Fruit fly (Drosophila melanogaster) whole organism, embryonic: ENCODE data around the gene eco.
A peak's percentile ranks its signal among the peaks of the same experiment; 100 is the strongest.

Source experiments
- Abd-B ChIP-seq: fragments of 200-800 bp; sonication (Bioruptor generic); optimal IDR thresholded peaks from 2 replicates; lab custom pipeline; 2018; ENCODE audit warnings: missing biosample characterization, mild to moderate bottlenecking, missing genetic modification characterization, moderate library complexity
- Adf1 ChIP-seq: fragments of 200-800 bp; sonication (Bioruptor generic); IDR thresholded peaks from 2 replicates; pipeline ENCODE4 v1.3.6; 2022; ENCODE audit warnings: missing biosample characterization, missing genetic modification characterization
- Bgb ChIP-seq: fragments of 200-800 bp; sonication (Bioruptor generic); IDR thresholded peaks from 2 replicates; pipeline ENCODE4 v1.3.6; 2022; ENCODE audit warnings: missing biosample characterization, missing genetic modification characterization; ENCODE audit not compliant: partially characterized antibody
- CG10366 ChIP-seq: fragments of 200-800 bp; sonication (Bioruptor generic); IDR thresholded peaks from 2 replicates; pipeline ENCODE4 v1.3.6; 2022; ENCODE audit warnings: missing biosample characterization, missing genetic modification characterization
- CG10431 ChIP-seq: fragments of 200-800 bp; sonication (Bioruptor generic); optimal IDR thresholded peaks from 3 replicates; lab custom pipeline; 2018; ENCODE audit warnings: missing biosample characterization, mild to moderate bottlenecking, missing genetic modification characterization
- CG11504 ChIP-seq: fragments of 200-800 bp; sonication (Bioruptor generic); optimal IDR thresholded peaks from 3 replicates; lab custom pipeline; 2019; ENCODE audit warnings: missing biosample characterization, mild to moderate bottlenecking, missing genetic modification characterization, moderate library complexity
- CG12942 ChIP-seq: fragments of 200-800 bp; sonication (Bioruptor generic); optimal IDR thresholded peaks from 3 replicates; lab custom pipeline; 2016; ENCODE audit warnings: missing biosample characterization, missing genetic modification characterization
- CG15514 ChIP-seq: fragments of 200-800 bp; sonication (Bioruptor generic); optimal IDR thresholded peaks from 3 replicates; lab custom pipeline; 2017; ENCODE audit warnings: missing biosample characterization, missing genetic modification characterization, mild to moderate bottlenecking, moderate library complexity, missing genetic modification reagents
- CG16779 ChIP-seq: fragments of 200-800 bp; sonication (Bioruptor generic); IDR thresholded peaks from 2 replicates; pipeline ENCODE4 v1.3.6; 2022; ENCODE audit warnings: missing biosample characterization, missing genetic modification characterization
- CG16815 ChIP-seq: fragments of 200-800 bp; sonication (Bioruptor generic); optimal IDR thresholded peaks from 3 replicates; lab custom pipeline; 2017; ENCODE audit warnings: missing biosample characterization, mild to moderate bottlenecking, missing genetic modification characterization
- CG17186 ChIP-seq: fragments of 200-800 bp; sonication (Bioruptor generic); optimal IDR thresholded peaks from 3 replicates; lab custom pipeline; 2017; ENCODE audit warnings: missing biosample characterization, missing genetic modification reagents, missing genetic modification characterization
- CG17385 ChIP-seq: fragments of 200-800 bp; sonication (Bioruptor generic); optimal IDR thresholded peaks from 3 replicates; lab custom pipeline; 2018; ENCODE audit warnings: missing biosample characterization, mild to moderate bottlenecking, missing genetic modification characterization
- CG17912 ChIP-seq: fragments of 200-800 bp; sonication (Bioruptor generic); optimal IDR thresholded peaks from 2 replicates; lab custom pipeline; 2018; ENCODE audit warnings: missing biosample characterization, mild to moderate bottlenecking, missing genetic modification characterization
- CG2875 ChIP-seq: fragments of 200-800 bp; sonication (Bioruptor generic); optimal IDR thresholded peaks from 2 replicates; lab custom pipeline; 2017; ENCODE audit warnings: missing biosample characterization, mild to moderate bottlenecking, missing genetic modification characterization, missing genetic modification reagents
- CG30431 ChIP-seq: fragments of 200-800 bp; sonication (Bioruptor generic); optimal IDR thresholded peaks from 2 replicates; lab custom pipeline; 2017; ENCODE audit warnings: missing biosample characterization, missing genetic modification characterization
- CG3163 ChIP-seq: fragments of 200-800 bp; sonication (Bioruptor generic); optimal IDR thresholded peaks from 3 replicates; lab custom pipeline; 2016; ENCODE audit warnings: missing biosample characterization, missing genetic modification characterization
- CG3995 ChIP-seq: fragments of 200-800 bp; sonication (Bioruptor generic); optimal IDR thresholded peaks from 3 replicates; lab custom pipeline; 2016; ENCODE audit warnings: missing biosample characterization, missing genetic modification characterization
- CG4282 ChIP-seq: fragments of 200-800 bp; sonication (Bioruptor generic); optimal IDR thresholded peaks from 2 replicates; lab custom pipeline; 2016; ENCODE audit warnings: missing biosample characterization, missing genetic modification characterization
- CG6854 ChIP-seq: fragments of 200-800 bp; sonication (Bioruptor generic); optimal IDR thresholded peaks from 3 replicates; lab custom pipeline; 2017; ENCODE audit warnings: missing biosample characterization, mild to moderate bottlenecking, missing genetic modification characterization
- Camta ChIP-seq: fragments of 200-800 bp; sonication (Bioruptor generic); optimal IDR thresholded peaks from 2 replicates; lab custom pipeline; 2016; ENCODE audit warnings: missing biosample characterization, missing genetic modification characterization
- D ChIP-seq, 2 experiments: fragments of 200-800 bp in 1 of 2; fragments of >200 bp in 1 of 2; sonication (Bioruptor generic) in 1 of 2; optimal IDR thresholded peaks; 2 replicates in 1 of 2; 3 replicates in 1 of 2; lab custom pipeline; 2017; ENCODE audit warnings: mild to moderate bottlenecking in 1 of 2, missing biosample characterization in 1 of 2, missing genetic modification characterization in 1 of 2, missing genetic modification reagents in 1 of 2
- Deaf1 ChIP-seq: fragments of 200-800 bp; optimal IDR thresholded peaks from 3 replicates; lab custom pipeline; 2019; ENCODE audit warnings: missing biosample characterization, mild to moderate bottlenecking, missing genetic modification characterization, moderate library complexity
- Ets65A ChIP-seq: fragments of 200-800 bp; sonication (Bioruptor generic); peaks from one replicate; lab custom pipeline; 2016; ENCODE audit warnings: missing biosample characterization, missing genetic modification characterization
- HLHmδ ChIP-seq: fragments of 200-800 bp; sonication (Bioruptor generic); optimal IDR thresholded peaks from 2 replicates; lab custom pipeline; 2018; ENCODE audit warnings: missing biosample characterization, mild to moderate bottlenecking, missing genetic modification characterization, moderate library complexity
- Hand ChIP-seq: fragments of 200-800 bp; sonication (Bioruptor generic); optimal IDR thresholded peaks from 2 replicates; lab custom pipeline; 2017; ENCODE audit warnings: mild to moderate bottlenecking, missing biosample characterization, missing genetic modification reagents, missing genetic modification characterization
- Hr3 ChIP-seq: fragments of 200-800 bp; sonication (Bioruptor generic); optimal IDR thresholded peaks from 3 replicates; lab custom pipeline; 2016; ENCODE audit warnings: missing biosample characterization, missing genetic modification characterization
- Mes4 ChIP-seq: fragments of 200-800 bp; sonication (Bioruptor generic); optimal IDR thresholded peaks from 2 replicates; lab custom pipeline; 2016; ENCODE audit warnings: missing biosample characterization, missing genetic modification characterization
- Rfx ChIP-seq: fragments of 200-800 bp; sonication (Bioruptor generic); IDR thresholded peaks from 2 replicates; pipeline ENCODE4 v1.3.6; 2022; ENCODE audit warnings: missing biosample characterization, missing genetic modification characterization
- Sin3A ChIP-seq: fragments of >200 bp; optimal IDR thresholded peaks from 2 replicates; lab custom pipeline; 2018
- Sox102F ChIP-seq: fragments of 200-800 bp; sonication (Bioruptor generic); optimal IDR thresholded peaks from 2 replicates; lab custom pipeline; 2018; ENCODE audit warnings: missing biosample characterization, mild to moderate bottlenecking, missing genetic modification characterization, moderate library complexity
- Trl ChIP-seq, 3 experiments: fragments of >200 bp in 2 of 3; fragments of 200-800 bp in 1 of 3; sonication (Bioruptor generic) in 1 of 3; optimal IDR thresholded peaks; 2 replicates in 1 of 3; 3 replicates in 2 of 3; lab custom pipeline; 2016 to 2017; ENCODE audit warnings: missing biosample characterization in 1 of 3, missing genetic modification characterization in 1 of 3
- Xrp1 ChIP-seq: fragments of 200-800 bp; sonication (Bioruptor generic); IDR thresholded peaks from 2 replicates; pipeline ENCODE4 v1.3.6; 2022; ENCODE audit warnings: missing biosample characterization, missing genetic modification characterization
- abd-A ChIP-seq: fragments of 200-800 bp; sonication (Bioruptor generic); optimal IDR thresholded peaks from 3 replicates; lab custom pipeline; 2019; ENCODE audit warnings: missing biosample characterization, mild to moderate bottlenecking, missing genetic modification characterization, moderate library complexity
- cas ChIP-seq: fragments of 200-800 bp; sonication (Bioruptor generic); IDR thresholded peaks from 2 replicates; pipeline ENCODE4 v1.3.6; 2022; ENCODE audit warnings: missing biosample characterization, missing genetic modification characterization
- cg ChIP-seq: fragments of 200-800 bp; sonication (Bioruptor generic); optimal IDR thresholded peaks from 3 replicates; lab custom pipeline; 2019; ENCODE audit warnings: missing biosample characterization, mild to moderate bottlenecking, missing genetic modification characterization, moderate library complexity
- crol ChIP-seq: fragments of 200-800 bp; sonication (Bioruptor generic); IDR thresholded peaks from 2 replicates; pipeline ENCODE4 v1.3.6; 2022; ENCODE audit warnings: missing biosample characterization, missing genetic modification characterization
- da ChIP-seq: fragments of 200-800 bp; sonication (Bioruptor generic); optimal IDR thresholded peaks from 2 replicates; lab custom pipeline; 2016; ENCODE audit warnings: missing biosample characterization, missing genetic modification characterization
- dpn ChIP-seq, 2 experiments: fragments of 200-800 bp; sonication (Bioruptor generic); optimal IDR thresholded peaks; 3 replicates each; lab custom pipeline; 2016; ENCODE audit warnings: missing biosample characterization in 2 of 2, missing genetic modification characterization in 2 of 2
- esg ChIP-seq: fragments of 200-800 bp; sonication (Bioruptor generic); conservative IDR thresholded peaks from 2 replicates; pipeline ENCODE4 v1.3.6; 2022; ENCODE audit warnings: missing biosample characterization, missing genetic modification characterization
- eve ChIP-seq, 2 experiments: fragments of >200 bp; optimal IDR thresholded peaks; 2 replicates each; lab custom pipeline; 2017; ENCODE audit warnings: missing biosample characterization in 2 of 2, missing genetic modification characterization in 2 of 2
- gcm ChIP-seq: fragments of 200-800 bp; sonication (Bioruptor generic); optimal IDR thresholded peaks from 2 replicates; lab custom pipeline; 2019; ENCODE audit warnings: missing biosample characterization, mild to moderate bottlenecking, missing genetic modification characterization, moderate library complexity
- grau ChIP-seq: fragments of 200-800 bp; optimal IDR thresholded peaks from 3 replicates; lab custom pipeline; 2019; ENCODE audit warnings: missing biosample characterization, mild to moderate bottlenecking, missing genetic modification characterization, moderate library complexity
- lilli ChIP-seq: fragments of 200-800 bp; sonication (Bioruptor generic); optimal IDR thresholded peaks from 3 replicates; lab custom pipeline; 2016; ENCODE audit warnings: missing biosample characterization, missing genetic modification characterization
- repo ChIP-seq: fragments of 200-800 bp; sonication (Bioruptor generic); optimal IDR thresholded peaks from 2 replicates; lab custom pipeline; 2016; ENCODE audit warnings: missing biosample characterization, missing genetic modification characterization
- scrt ChIP-seq: fragments of 200-800 bp; sonication (Bioruptor generic); optimal IDR thresholded peaks from 2 replicates; lab custom pipeline; 2018; ENCODE audit warnings: missing biosample characterization, mild to moderate bottlenecking, missing genetic modification characterization, moderate library complexity
- slp2 ChIP-seq: fragments of 200-800 bp; sonication (Bioruptor generic); optimal IDR thresholded peaks from 2 replicates; lab custom pipeline; 2016; ENCODE audit warnings: missing biosample characterization, missing genetic modification characterization
- tna ChIP-seq: fragments of 200-800 bp; sonication (Bioruptor generic); IDR thresholded peaks from 2 replicates; pipeline ENCODE4 v1.3.6; 2022; ENCODE audit warnings: missing biosample characterization, missing genetic modification characterization; ENCODE audit not compliant: partially characterized antibody
- wdn ChIP-seq: fragments of 200-800 bp; sonication (Bioruptor generic); IDR thresholded peaks from 2 replicates; pipeline ENCODE4 v1.3.6; 2022; ENCODE audit warnings: missing biosample characterization, missing genetic modification characterization

Gene eco

dm6 chr3L:7314133-7314532 is 25.0 kb downstream of the eco start (continued):
- TF ChIP-seq Sin3A (no peak), eve (GFP tag; optimal IDR thresholded peaks at IDR 0.05; lab: Kevin White, UChicago) (no peak), Mes4 (GFP tag; lab: Kevin White, UChicago) (no peak), Deaf1 (tag; lab: Kevin White, UChicago) (peak; percentile 15), CG4282 (no peak), CG30431 (GFP tag; lab: Kevin White, UChicago) (no peak), grau (tag; lab: Kevin White, UChicago) (peak; percentile 4), tna (GFP tag; lab: Robert Waterston, UW) (no peak), CG3995 (no peak), Bgb (GFP tag; lab: Robert Waterston, UW) (no peak)

DNA sequence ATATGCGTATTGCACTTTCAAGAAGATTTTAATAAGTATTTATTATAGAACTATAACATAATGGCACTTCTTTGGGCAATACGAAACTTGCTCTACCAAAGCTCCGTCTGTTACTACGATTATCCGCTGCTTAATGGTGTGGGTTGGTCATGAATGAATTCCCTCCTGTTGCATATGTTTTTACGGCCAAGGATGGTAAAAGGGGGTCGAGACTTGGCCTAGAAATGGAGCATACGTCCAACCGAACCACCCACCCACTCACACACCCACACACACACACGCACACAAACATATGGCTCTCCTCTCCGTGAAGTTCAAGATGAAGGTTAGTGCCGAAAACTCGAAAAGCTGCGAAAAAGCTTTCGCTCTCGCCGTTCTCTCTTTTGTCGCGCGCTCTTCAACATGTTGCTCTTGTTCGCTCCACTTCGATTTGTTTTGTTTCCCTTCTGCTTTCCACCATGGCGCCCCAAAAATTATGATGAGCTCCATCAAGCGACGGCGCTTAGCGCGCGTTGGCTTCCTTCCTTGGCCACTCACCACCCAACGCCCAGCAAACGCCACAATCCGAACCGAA is 25.5 kb downstream of the eco start:
- TF ChIP-seq CG10431 (GFP tag; lab: Kevin White, UChicago) = no peak
- peak; percentile 91 for TF ChIP-seq scrt (GFP tag; lab: Kevin White, UChicago)
- peak; percentile 6 for TF ChIP-seq Ets65A
- no peak for TF ChIP-seq Hr3 (GFP tag; lab: Kevin White, UChicago)
- TF ChIP-seq cas (GFP tag; lab: Robert Waterston, UW) = no peak
- no peak for TF ChIP-seq Sox102F (GFP tag; lab: Kevin White, UChicago)
- peak; percentile 17 for TF ChIP-seq CG3163 (GFP tag; lab: Kevin White, UChicago)
- TF ChIP-seq CG17186 (GFP tag; lab: Kevin White, UChicago) = no peak
- TF ChIP-seq cg = peak; percentile 4
- TF ChIP-seq Rfx (GFP tag; lab: Robert Waterston, UW) = 0 out of 2 replicates have a peak, but pooled peaks have one; percentile 12
- TF ChIP-seq Trl (optimal IDR thresholded peaks at IDR 0.05; lab: Kevin White, UChicago) = peak; percentile 41 to 77
- no peak for TF ChIP-seq Trl (GFP tag; optimal IDR thresholded peaks at IDR 0.05; lab: Kevin White, UChicago)
- TF ChIP-seq CG2875 (GFP tag; lab: Kevin White, UChicago) = no peak
- no peak for TF ChIP-seq lilli (GFP tag; lab: Kevin White, UChicago)
- TF ChIP-seq HLHmδ (GFP tag; lab: Kevin White, UChicago) = no peak

DNA sequence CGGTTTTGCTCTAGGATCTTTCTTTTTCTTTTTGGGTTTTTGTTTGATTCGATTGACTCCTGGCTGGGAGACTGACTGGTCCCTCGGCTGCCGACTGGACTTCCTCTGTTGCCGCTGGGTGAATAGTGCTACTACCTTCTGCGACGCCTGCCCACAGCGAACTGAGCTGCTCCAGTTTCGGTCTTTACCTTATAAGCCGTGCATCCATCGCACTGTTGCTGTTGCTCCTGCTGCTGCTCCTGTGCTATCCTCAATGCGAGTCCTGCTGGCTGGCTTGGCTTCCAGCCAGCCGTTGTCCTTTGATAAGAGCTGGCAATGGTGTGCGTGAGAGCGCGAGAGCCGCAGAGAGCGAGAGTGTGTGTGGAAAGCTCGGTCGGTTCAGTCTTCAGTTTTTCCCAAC is 26.4 kb downstream of the eco start, which contains the start of gene unc-13-4A:
Gene unc-13-4A, minus strand, starts transcription at position 143 of the 400 bp plus-strand sequence.
- TF ChIP-seq slp2 = no peak
- TF ChIP-seq crol (GFP tag; lab: Robert Waterston, UW) = no peak
- TF ChIP-seq esg (GFP tag; lab: Robert Waterston, UW) = no peak
- TF ChIP-seq abd-A (tag; lab: Kevin White, UChicago) = peak; percentile 15
- no peak for TF ChIP-seq Camta
- no peak for TF ChIP-seq dpn (GFP tag; optimal IDR thresholded peaks at IDR 0.05; lab: Kevin White, UChicago)
- no peak for TF ChIP-seq CG17912 (GFP tag; lab: Kevin White, UChicago)
- no peak for TF ChIP-seq Hand (GFP tag; lab: Kevin White, UChicago)
- TF ChIP-seq CG15514 (GFP tag; lab: Kevin White, UChicago) = no peak
- TF ChIP-seq CG6854 = no peak
- TF ChIP-seq Abd-B (GFP tag; lab: Kevin White, UChicago) = no peak
- TF ChIP-seq wdn = no peak
- peak; percentile 53; the same call in 1 of the 2 replicates for TF ChIP-seq CG16779 (GFP tag; lab: Robert Waterston, UW)
- peak; percentile 15; the same call in 1 of the 2 replicates for TF ChIP-seq Adf1
- no peak for TF ChIP-seq CG17385 (GFP tag; lab: Kevin White, UChicago)
- peak; percentile 71 for TF ChIP-seq scrt (GFP tag; lab: Kevin White, UChicago)
- no peak for TF ChIP-seq gcm (GFP tag; lab: Kevin White, UChicago)
- TF ChIP-seq Xrp1 (GFP tag; lab: Robert Waterston, UW) = no peak
- TF ChIP-seq CG12942 = no peak
- TF ChIP-seq D (optimal IDR thresholded peaks at IDR 0.05; lab: Kevin White, UChicago) = no peak
- TF ChIP-seq D (GFP tag; optimal IDR thresholded peaks at IDR 0.05; lab: Kevin White, UChicago) = no peak
- no peak for TF ChIP-seq CG11504 (tag; lab: Kevin White, UChicago)
- no peak for TF ChIP-seq CG4282
- no peak for TF ChIP-seq CG10366 (GFP tag; lab: Robert Waterston, UW)
- TF ChIP-seq repo (GFP tag; lab: Kevin White, UChicago) = no peak
- no peak for TF ChIP-seq CG16815
- no peak for TF ChIP-seq da (GFP tag; lab: Kevin White, UChicago)
